Fruit fly (Drosophila melanogaster) whole organism, adult: ENCODE measurements around the gene Der-1.

Experiments used
- CG14711 ChIP-seq: fragments of 200-800 bp; sonication (Bioruptor generic); optimal IDR thresholded peaks from 2 replicates; lab custom pipeline; 2018; ENCODE audit warnings: missing biosample characterization, mild to moderate bottlenecking, missing genetic modification characterization, moderate library complexity
- CG33017 ChIP-seq: fragments of 200-800 bp; sonication (Bioruptor generic); optimal IDR thresholded peaks from 2 replicates; lab custom pipeline; 2018; ENCODE audit warnings: missing biosample characterization, mild to moderate bottlenecking, missing genetic modification characterization, moderate library complexity
- CG7045 ChIP-seq: fragments of 200-800 bp; sonication (Bioruptor generic); optimal IDR thresholded peaks from 2 replicates; lab custom pipeline; 2017; ENCODE audit warnings: missing biosample characterization, mild to moderate bottlenecking, missing genetic modification characterization
- Clk ChIP-seq: fragments of 200-800 bp; sonication (Bioruptor generic); optimal IDR thresholded peaks from 2 replicates; lab custom pipeline; 2017; ENCODE audit warnings: missing biosample characterization, missing genetic modification characterization
- bab1 ChIP-seq: fragments of 200-800 bp; sonication (Bioruptor generic); optimal IDR thresholded peaks from 3 replicates; lab custom pipeline; 2019; ENCODE audit warnings: missing biosample characterization, mild to moderate bottlenecking, missing genetic modification characterization, moderate library complexity
- kay ChIP-seq: fragments of 200-800 bp; sonication (Bioruptor generic); peaks from one replicate; lab custom pipeline; 2016; ENCODE audit warnings: missing biosample characterization, missing genetic modification characterization, borderline replicate concordance

dm6 chr2L:1930565-1931201 lies 43.1 kb upstream of the Der-1 start:
- TF ChIP-seq CG7045 (GFP tag; lab: Kevin White, UChicago): no peak
- no peak for TF ChIP-seq CG33017 (tag; lab: Kevin White, UChicago)
- no peak for TF ChIP-seq kay (GFP tag; lab: Kevin White, UChicago)
- no peak for TF ChIP-seq bab1
- no peak for TF ChIP-seq Clk (GFP tag; lab: Kevin White, UChicago)
- no peak for TF ChIP-seq CG14711
